Fruit fly (Drosophila melanogaster) whole organism, embryonic: Measurements from ENCODE around the gene CG8136.

Experiments
- Awh ChIP-seq: fragments of 200-800 bp; sonication (Bioruptor generic); IDR thresholded peaks from 2 replicates; pipeline ENCODE4, ENCODE4 v1.3.6; 2022; ENCODE audit warnings: missing biosample characterization, missing genetic modification characterization
- CG10147 ChIP-seq: fragments of 200-800 bp; sonication (Bioruptor generic); optimal IDR thresholded peaks from 2 replicates; lab custom pipeline; 2019; ENCODE audit warnings: missing biosample characterization, mild to moderate bottlenecking, missing genetic modification characterization, moderate library complexity
- CG10543 ChIP-seq: fragments of 200-800 bp; sonication (Bioruptor generic); optimal IDR thresholded peaks from 3 replicates; lab custom pipeline; 2017; ENCODE audit warnings: missing biosample characterization, mild to moderate bottlenecking, missing genetic modification characterization, moderate library complexity
- CG11085 ChIP-seq: fragments of 200-800 bp; sonication (Bioruptor generic); IDR thresholded peaks from 2 replicates; pipeline ENCODE4 v1.3.6; 2022; ENCODE audit warnings: missing biosample characterization, missing genetic modification characterization
- CG11247 ChIP-seq: fragments of 200-800 bp; sonication (Bioruptor generic); IDR thresholded peaks from 2 replicates; pipeline ENCODE4 v1.3.6; 2022; ENCODE audit warnings: missing biosample characterization, missing genetic modification characterization
- CG11723 ChIP-seq: fragments of 200-800 bp; sonication (Bioruptor generic); optimal IDR thresholded peaks from 2 replicates; lab custom pipeline; 2017; ENCODE audit warnings: missing biosample characterization, mild to moderate bottlenecking, missing genetic modification characterization
- CG15073 ChIP-seq: fragments of 200-800 bp; sonication (Bioruptor generic); optimal IDR thresholded peaks from 2 replicates; lab custom pipeline; 2016; ENCODE audit warnings: missing biosample characterization, missing genetic modification characterization
- CG15479 ChIP-seq: fragments of 200-800 bp; sonication (Bioruptor generic); optimal IDR thresholded peaks from 3 replicates; lab custom pipeline; 2019; ENCODE audit warnings: missing biosample characterization, mild to moderate bottlenecking, missing genetic modification characterization, moderate library complexity
- CG15514 ChIP-seq: fragments of 200-800 bp; sonication (Bioruptor generic); optimal IDR thresholded peaks from 3 replicates; lab custom pipeline; 2017; ENCODE audit warnings: missing biosample characterization, missing genetic modification characterization, mild to moderate bottlenecking, moderate library complexity, missing genetic modification reagents
- CG17361 ChIP-seq: fragments of 200-800 bp; sonication (Bioruptor generic); IDR thresholded peaks from 3 replicates; pipeline ENCODE4 v1.3.6; 2022; ENCODE audit warnings: missing biosample characterization, missing genetic modification characterization
- CG17829 ChIP-seq: fragments of 200-800 bp; optimal IDR thresholded peaks from 2 replicates; lab custom pipeline; 2019; ENCODE audit warnings: missing biosample characterization, mild to moderate bottlenecking, missing genetic modification characterization, moderate library complexity
- CG18764 ChIP-seq: fragments of 200-800 bp; sonication (Bioruptor generic); optimal IDR thresholded peaks from 3 replicates; lab custom pipeline; 2016; ENCODE audit warnings: missing biosample characterization, missing genetic modification characterization
- CG2120 ChIP-seq: fragments of 200-800 bp; sonication (Bioruptor generic); optimal IDR thresholded peaks from 3 replicates; lab custom pipeline; 2016; ENCODE audit warnings: missing biosample characterization, missing genetic modification characterization
- CG32532 ChIP-seq: fragments of 200-800 bp; sonication (Bioruptor generic); IDR thresholded peaks from 2 replicates; pipeline ENCODE4 v1.3.6; 2022; ENCODE audit warnings: missing biosample characterization, missing genetic modification characterization
- CG33557 ChIP-seq: fragments of 200-800 bp; sonication (Bioruptor generic); optimal IDR thresholded peaks from 2 replicates; lab custom pipeline; 2019; ENCODE audit warnings: missing biosample characterization, mild to moderate bottlenecking, missing genetic modification characterization, moderate library complexity
- CG34376 ChIP-seq: fragments of 200-800 bp; sonication (Bioruptor generic); optimal IDR thresholded peaks from 2 replicates; lab custom pipeline; 2018; ENCODE audit warnings: missing biosample characterization, mild to moderate bottlenecking, missing genetic modification characterization
- CG4424 ChIP-seq: fragments of 200-800 bp; sonication (Bioruptor generic); optimal IDR thresholded peaks from 3 replicates; lab custom pipeline; 2016; ENCODE audit warnings: missing biosample characterization, missing genetic modification characterization
- CG6254 ChIP-seq: fragments of 200-800 bp; sonication (Bioruptor generic); optimal IDR thresholded peaks from 3 replicates; lab custom pipeline; 2017; ENCODE audit warnings: mild to moderate bottlenecking, missing biosample characterization, missing genetic modification reagents, missing genetic modification characterization
- CG7556 ChIP-seq: fragments of 200-800 bp; sonication (Bioruptor generic); optimal IDR thresholded peaks from 2 replicates; lab custom pipeline; 2017; ENCODE audit warnings: missing biosample characterization, mild to moderate bottlenecking, missing genetic modification characterization
- Camta ChIP-seq: fragments of 200-800 bp; sonication (Bioruptor generic); optimal IDR thresholded peaks from 2 replicates; lab custom pipeline; 2016; ENCODE audit warnings: missing biosample characterization, missing genetic modification characterization
- Deaf1 ChIP-seq: fragments of 200-800 bp; optimal IDR thresholded peaks from 3 replicates; lab custom pipeline; 2019; ENCODE audit warnings: missing biosample characterization, mild to moderate bottlenecking, missing genetic modification characterization, moderate library complexity
- Doc3 ChIP-seq: fragments of 200-800 bp; sonication (Bioruptor generic); IDR thresholded peaks from 3 replicates; pipeline ENCODE4 v1.3.6; 2022; ENCODE audit warnings: missing biosample characterization, missing genetic modification characterization; ENCODE audit not compliant: partially characterized antibody
- H15 ChIP-seq: fragments of 200-800 bp; sonication (Bioruptor generic); IDR thresholded peaks from 3 replicates; pipeline ENCODE4 v1.3.6; 2022; ENCODE audit warnings: missing biosample characterization, missing genetic modification characterization
- HmgZ ChIP-seq: fragments of 200-800 bp; sonication (Bioruptor generic); optimal IDR thresholded peaks from 2 replicates; lab custom pipeline; 2018; ENCODE audit warnings: missing biosample characterization, mild to moderate bottlenecking, missing genetic modification characterization
- Hsf ChIP-seq: fragments of 200-800 bp; sonication (Bioruptor generic); optimal IDR thresholded peaks from 3 replicates; lab custom pipeline; 2016; ENCODE audit warnings: missing biosample characterization, missing genetic modification characterization
- Nf-YC ChIP-seq: fragments of 200-800 bp; optimal IDR thresholded peaks from 3 replicates; lab custom pipeline; 2019; ENCODE audit warnings: missing biosample characterization, mild to moderate bottlenecking, missing genetic modification characterization, moderate library complexity
- Rfx ChIP-seq: fragments of 200-800 bp; sonication (Bioruptor generic); IDR thresholded peaks from 2 replicates; pipeline ENCODE4 v1.3.6; 2022; ENCODE audit warnings: missing biosample characterization, missing genetic modification characterization
- Stat92E ChIP-seq, 3 experiments: fragments of >200 bp in 2 of 3; fragments of 200-800 bp in 1 of 3; sonication (Bioruptor generic) in 1 of 3; optimal IDR thresholded peaks; 2 replicates each; lab custom pipeline; 2017 to 2019; ENCODE audit warnings: missing biosample characterization in 3 of 3, missing genetic modification characterization in 3 of 3, mild to moderate bottlenecking in 1 of 3, moderate library complexity in 1 of 3
- Taf1 ChIP-seq: fragments of 200-800 bp; sonication (Bioruptor generic); IDR thresholded peaks from 2 replicates; pipeline ENCODE4 v1.3.6; 2022; ENCODE audit warnings: missing biosample characterization, missing genetic modification characterization
- Usf ChIP-seq: fragments of 200-800 bp; sonication (Bioruptor generic); optimal IDR thresholded peaks from 2 replicates; lab custom pipeline; 2017; ENCODE audit warnings: missing genotype, missing biosample characterization, missing genetic modification characterization
- al ChIP-seq: fragments of 200-800 bp; sonication (Bioruptor generic); IDR thresholded peaks from 2 replicates; pipeline ENCODE4 v1.3.6; 2022; ENCODE audit warnings: missing biosample characterization, missing genetic modification characterization
- ato ChIP-seq: fragments of 200-800 bp; sonication (Bioruptor generic); IDR thresholded peaks from 2 replicates; pipeline ENCODE4 v1.3.6; 2022; ENCODE audit warnings: missing biosample characterization, missing genetic modification characterization; ENCODE audit not compliant: partially characterized antibody
- bigmax ChIP-seq: fragments of 200-800 bp; sonication (Bioruptor generic); optimal IDR thresholded peaks from 2 replicates; lab custom pipeline; 2018; ENCODE audit warnings: missing biosample characterization, mild to moderate bottlenecking, missing genetic modification characterization
- cad ChIP-seq: fragments of >200 bp; optimal IDR thresholded peaks from 2 replicates; lab custom pipeline; 2017; ENCODE audit warnings: missing biosample characterization, missing genetic modification characterization
- danr ChIP-seq: fragments of 200-800 bp; sonication (Bioruptor generic); IDR thresholded peaks from 2 replicates; pipeline ENCODE4 v1.3.6; 2022; ENCODE audit warnings: missing biosample characterization, missing genetic modification characterization
- esg ChIP-seq: fragments of 200-800 bp; sonication (Bioruptor generic); conservative IDR thresholded peaks from 2 replicates; pipeline ENCODE4 v1.3.6; 2022; ENCODE audit warnings: missing biosample characterization, missing genetic modification characterization
- gcm ChIP-seq: fragments of 200-800 bp; sonication (Bioruptor generic); optimal IDR thresholded peaks from 2 replicates; lab custom pipeline; 2019; ENCODE audit warnings: missing biosample characterization, mild to moderate bottlenecking, missing genetic modification characterization, moderate library complexity
- gcm2 ChIP-seq: fragments of 200-800 bp; sonication (Bioruptor generic); optimal IDR thresholded peaks from 2 replicates; lab custom pipeline; 2016; ENCODE audit warnings: missing biosample characterization, missing genetic modification characterization
- h ChIP-seq: fragments of >200 bp; optimal IDR thresholded peaks from 2 replicates; lab custom pipeline; 2017
- ham ChIP-seq: fragments of 200-800 bp; sonication (Bioruptor generic); IDR thresholded peaks from 2 replicates; pipeline ENCODE4 v1.3.6; 2022; ENCODE audit warnings: missing biosample characterization, missing genetic modification characterization
- her ChIP-seq: fragments of 200-800 bp; sonication (Bioruptor generic); optimal IDR thresholded peaks from 2 replicates; lab custom pipeline; 2016; ENCODE audit warnings: missing biosample characterization, missing genetic modification characterization
- inv ChIP-seq: fragments of 200-800 bp; sonication (Bioruptor generic); IDR thresholded peaks from 2 replicates; pipeline ENCODE4 v1.3.6; 2022; ENCODE audit warnings: missing biosample characterization, missing genetic modification characterization; ENCODE audit not compliant: partially characterized antibody
- kay ChIP-seq: fragments of 200-800 bp; sonication (Bioruptor generic); optimal IDR thresholded peaks from 2 replicates; lab custom pipeline; 2016; ENCODE audit warnings: missing biosample characterization, missing genetic modification characterization
- lbe ChIP-seq: fragments of 200-800 bp; sonication (Bioruptor generic); optimal IDR thresholded peaks from 2 replicates; lab custom pipeline; 2016; ENCODE audit warnings: missing biosample characterization, mild to moderate bottlenecking, missing genetic modification characterization
- phol ChIP-seq: fragments of 200-800 bp; sonication (Bioruptor generic); optimal IDR thresholded peaks from 3 replicates; lab custom pipeline; 2018; ENCODE audit warnings: missing biosample characterization, mild to moderate bottlenecking, missing genetic modification characterization, moderate library complexity
- pzg ChIP-seq: fragments of 200-800 bp; sonication (Bioruptor generic); optimal IDR thresholded peaks from 3 replicates; lab custom pipeline; 2018; ENCODE audit warnings: missing biosample characterization, mild to moderate bottlenecking, missing genetic modification characterization, moderate library complexity
- ro ChIP-seq: fragments of 200-800 bp; sonication (Bioruptor generic); IDR thresholded peaks from 2 replicates; pipeline ENCODE4 v1.3.6; 2022; ENCODE audit warnings: missing biosample characterization, missing genetic modification characterization
- slp2 ChIP-seq: fragments of 200-800 bp; sonication (Bioruptor generic); optimal IDR thresholded peaks from 2 replicates; lab custom pipeline; 2016; ENCODE audit warnings: missing biosample characterization, missing genetic modification characterization
- trem ChIP-seq: fragments of 200-800 bp; optimal IDR thresholded peaks from 3 replicates; lab custom pipeline; 2019; ENCODE audit warnings: missing biosample characterization, mild to moderate bottlenecking, missing genetic modification characterization, moderate library complexity
- wor ChIP-seq: fragments of 200-800 bp; sonication (Bioruptor generic); IDR thresholded peaks from 2 replicates; pipeline ENCODE4 v1.3.6; 2022; ENCODE audit warnings: missing biosample characterization, missing genetic modification characterization

The CG8136 gene

dm6 chr3R:8747871-8748775, 27.0 kb downstream of the CG8136 start (continued):
- TF ChIP-seq Usf (peak; percentile 1), CG11247 (GFP tag; lab: Robert Waterston, UW) (no peak), CG17361 (GFP tag; lab: Robert Waterston, UW) (no peak), CG15514 (GFP tag; lab: Kevin White, UChicago) (no peak), Hsf (GFP tag; lab: Kevin White, UChicago) (no peak), CG11085 (GFP tag; lab: Robert Waterston, UW) (no peak), Rfx (GFP tag; lab: Robert Waterston, UW) (0 out of 2 replicates have a peak, but pooled peaks have one; percentile 6), Stat92E (GFP tag; optimal IDR thresholded peaks at IDR 0.05; lab: Kevin White, UChicago) (no peak), Awh (GFP tag; lab: Robert Waterston, UW) (no peak), CG17829 (tag; lab: Kevin White, UChicago) (no peak), CG18764 (GFP tag; lab: Kevin White, UChicago) (no peak), CG34376 (GFP tag; lab: Kevin White, UChicago) (no peak), HmgZ (tag; lab: Kevin White, UChicago) (no peak), her (GFP tag; lab: Kevin White, UChicago) (no peak), ro (GFP tag; lab: Robert Waterston, UW) (no peak), Deaf1 (no peak), CG7556 (peak; percentile 10), Nf-YC (tag; lab: Kevin White, UChicago) (no peak), Camta (no peak), h (lab: Kevin White, UChicago) (no peak), bigmax (GFP tag; lab: Kevin White, UChicago) (no peak), Doc3 (GFP tag; lab: Robert Waterston, UW) (no peak), lbe (peak; percentile 28), esg (GFP tag; lab: Robert Waterston, UW) (no peak), CG10147 (GFP tag; lab: Kevin White, UChicago) (no peak), gcm (no peak), ham (GFP tag; lab: Robert Waterston, UW) (no peak), CG2120 (GFP tag; lab: Kevin White, UChicago) (peak; percentile 3), H15 (GFP tag; lab: Robert Waterston, UW) (no peak), cad (no peak), CG33557 (no peak), CG32532 (no peak), CG10543 (peak; percentile 2), gcm2 (GFP tag; lab: Kevin White, UChicago) (no peak), CG15479 (GFP tag; lab: Kevin White, UChicago) (peak; percentile 53), inv (GFP tag; lab: Robert Waterston, UW) (no peak), kay (no peak), phol (no peak), danr (no peak), ato (GFP tag; lab: Robert Waterston, UW) (no peak), Taf1 (GFP tag; lab: Robert Waterston, UW) (no peak), trem (tag; lab: Kevin White, UChicago) (no peak), CG6254 (GFP tag; lab: Kevin White, UChicago) (no peak), slp2 (GFP tag; lab: Kevin White, UChicago) (no peak), al (GFP tag; lab: Robert Waterston, UW) (no peak), CG4424 (GFP tag; lab: Kevin White, UChicago) (no peak), wor (no peak), pzg (GFP tag; lab: Kevin White, UChicago) (no peak), CG15073 (no peak), CG11723 (GFP tag; lab: Kevin White, UChicago) (no peak)
